Fruit fly (Drosophila melanogaster) whole organism, embryonic: ENCODE results near the gene Grip91.

ENCODE experiments used
- Antp ChIP-seq: fragments of 200-800 bp; sonication (Bioruptor generic); optimal IDR thresholded peaks from 3 replicates; lab custom pipeline; 2016; ENCODE audit warnings: missing biosample characterization, missing genetic modification characterization
- Atf6 ChIP-seq: fragments of 200-800 bp; sonication (Bioruptor generic); IDR thresholded peaks from 2 replicates; pipeline ENCODE4 v1.3.6; 2022; ENCODE audit warnings: missing biosample characterization, missing genetic modification characterization
- C15 ChIP-seq: fragments of 200-800 bp; sonication (Bioruptor generic); IDR thresholded peaks from 3 replicates; pipeline ENCODE4 v1.3.6; 2022; ENCODE audit warnings: missing biosample characterization, missing genetic modification characterization
- CG10274 ChIP-seq: fragments of 200-800 bp; sonication (Bioruptor generic); optimal IDR thresholded peaks from 3 replicates; lab custom pipeline; 2017; ENCODE audit warnings: missing biosample characterization, mild to moderate bottlenecking, missing genetic modification characterization
- CG12236 ChIP-seq: fragments of 200-800 bp; sonication (Bioruptor generic); optimal IDR thresholded peaks from 2 replicates; lab custom pipeline; 2016; ENCODE audit warnings: missing biosample characterization, missing genetic modification characterization
- CG17361 ChIP-seq: fragments of 200-800 bp; sonication (Bioruptor generic); IDR thresholded peaks from 3 replicates; pipeline ENCODE4 v1.3.6; 2022; ENCODE audit warnings: missing biosample characterization, missing genetic modification characterization
- CG18476 ChIP-seq: fragments of 200-800 bp; sonication (Bioruptor generic); optimal IDR thresholded peaks from 2 replicates; lab custom pipeline; 2016; ENCODE audit warnings: missing biosample characterization, mild to moderate bottlenecking, missing genetic modification characterization
- CG18619 ChIP-seq: fragments of 200-800 bp; sonication (Bioruptor generic); optimal IDR thresholded peaks from 3 replicates; lab custom pipeline; 2017; ENCODE audit warnings: missing biosample characterization, mild to moderate bottlenecking, missing genetic modification characterization
- CG2712 ChIP-seq: fragments of 200-800 bp; optimal IDR thresholded peaks from 3 replicates; lab custom pipeline; 2019; ENCODE audit warnings: missing biosample characterization, mild to moderate bottlenecking, missing genetic modification characterization, moderate library complexity
- CG30403 ChIP-seq: fragments of 200-800 bp; sonication (Bioruptor generic); optimal IDR thresholded peaks from 3 replicates; lab custom pipeline; 2016; ENCODE audit warnings: missing biosample characterization, missing genetic modification characterization
- CG31441 ChIP-seq: fragments of 200-800 bp; sonication (Bioruptor generic); IDR thresholded peaks from 2 replicates; pipeline ENCODE4 v1.3.6; 2022; ENCODE audit warnings: missing biosample characterization, missing genetic modification characterization
- CG3163 ChIP-seq: fragments of 200-800 bp; sonication (Bioruptor generic); optimal IDR thresholded peaks from 3 replicates; lab custom pipeline; 2016; ENCODE audit warnings: missing biosample characterization, missing genetic modification characterization
- CG33213 ChIP-seq: fragments of 200-800 bp; sonication (Bioruptor generic); optimal IDR thresholded peaks from 3 replicates; lab custom pipeline; 2016; ENCODE audit warnings: missing biosample characterization, missing genetic modification characterization
- CG3838 ChIP-seq: fragments of 200-800 bp; sonication (Bioruptor generic); optimal IDR thresholded peaks from 3 replicates; lab custom pipeline; 2016; ENCODE audit warnings: missing biosample characterization, missing genetic modification characterization
- CG3847 ChIP-seq: fragments of 200-800 bp; sonication (Bioruptor generic); IDR thresholded peaks from 2 replicates; pipeline ENCODE4 v1.3.6; 2022; ENCODE audit warnings: missing biosample characterization, missing genetic modification characterization
- CG5953 ChIP-seq: fragments of 200-800 bp; sonication (Bioruptor generic); IDR thresholded peaks from 2 replicates; pipeline ENCODE4 v1.3.6; 2022; ENCODE audit warnings: missing biosample characterization, missing genetic modification characterization
- CG6175 ChIP-seq: fragments of 200-800 bp; sonication (Bioruptor generic); IDR thresholded peaks from 3 replicates; pipeline ENCODE4 v1.3.6; 2022; ENCODE audit warnings: missing biosample characterization, missing genetic modification characterization
- CG9727 ChIP-seq: fragments of 200-800 bp; sonication (Bioruptor generic); optimal IDR thresholded peaks from 3 replicates; lab custom pipeline; 2017; ENCODE audit warnings: missing biosample characterization, mild to moderate bottlenecking, missing genetic modification characterization
- Dek ChIP-seq: fragments of 200-800 bp; sonication (Bioruptor generic); optimal IDR thresholded peaks from 3 replicates; lab custom pipeline; 2019; ENCODE audit warnings: missing biosample characterization, mild to moderate bottlenecking, missing genetic modification characterization, moderate library complexity
- Fer2 ChIP-seq: fragments of 200-800 bp; sonication (Bioruptor generic); optimal IDR thresholded peaks from 2 replicates; lab custom pipeline; 2018; ENCODE audit warnings: missing biosample characterization, mild to moderate bottlenecking, missing genetic modification characterization, moderate library complexity
- Hr39 ChIP-seq: fragments of >200 bp; optimal IDR thresholded peaks from 2 replicates; lab custom pipeline; 2017
- NK7.1 ChIP-seq: fragments of 200-800 bp; sonication (Bioruptor generic); optimal IDR thresholded peaks from 3 replicates; lab custom pipeline; 2016; ENCODE audit warnings: missing biosample characterization, missing genetic modification characterization
- Nf-YA ChIP-seq: fragments of 200-800 bp; sonication (Bioruptor generic); IDR thresholded peaks from 2 replicates; pipeline ENCODE4 v1.3.6; 2022; ENCODE audit warnings: missing biosample characterization, missing genetic modification characterization
- Nf-YC ChIP-seq: fragments of 200-800 bp; optimal IDR thresholded peaks from 3 replicates; lab custom pipeline; 2019; ENCODE audit warnings: missing biosample characterization, mild to moderate bottlenecking, missing genetic modification characterization, moderate library complexity
- NfI ChIP-seq: fragments of 200-800 bp; sonication (Bioruptor generic); optimal IDR thresholded peaks from 3 replicates; lab custom pipeline; 2018; ENCODE audit warnings: missing biosample characterization, mild to moderate bottlenecking, missing genetic modification characterization, moderate library complexity
- Oaz ChIP-seq: fragments of 200-800 bp; sonication (Bioruptor generic); IDR thresholded peaks from 2 replicates; pipeline ENCODE4 v1.3.6; 2022; ENCODE audit warnings: missing biosample characterization, missing genetic modification characterization
- PHDP ChIP-seq: fragments of 200-800 bp; sonication (Bioruptor generic); optimal IDR thresholded peaks from 3 replicates; lab custom pipeline; 2018; ENCODE audit warnings: missing biosample characterization, mild to moderate bottlenecking, missing genetic modification characterization, moderate library complexity
- Side ChIP-seq: fragments of 200-800 bp; sonication (Bioruptor generic); optimal IDR thresholded peaks from 2 replicates; lab custom pipeline; 2016; ENCODE audit warnings: missing biosample characterization, missing genetic modification characterization
- Ssrp ChIP-seq: fragments of 200-800 bp; sonication (Bioruptor generic); optimal IDR thresholded peaks from 2 replicates; lab custom pipeline; 2018; ENCODE audit warnings: missing biosample characterization, mild to moderate bottlenecking, missing genetic modification characterization, moderate library complexity
- Taf1 ChIP-seq: fragments of 200-800 bp; sonication (Bioruptor generic); IDR thresholded peaks from 2 replicates; pipeline ENCODE4 v1.3.6; 2022; ENCODE audit warnings: missing biosample characterization, missing genetic modification characterization
- ase ChIP-seq: fragments of 200-800 bp; sonication (Bioruptor generic); IDR thresholded peaks from 3 replicates; pipeline ENCODE4 v1.3.6; 2022; ENCODE audit warnings: missing biosample characterization, missing genetic modification characterization
- br ChIP-seq: fragments of >200 bp; optimal IDR thresholded peaks from 2 replicates; lab custom pipeline; 2017
- crc ChIP-seq: fragments of 200-800 bp; sonication (Bioruptor generic); optimal IDR thresholded peaks from 2 replicates; lab custom pipeline; 2016; ENCODE audit warnings: missing biosample characterization, missing genetic modification characterization
- da ChIP-seq: fragments of 200-800 bp; sonication (Bioruptor generic); optimal IDR thresholded peaks from 2 replicates; lab custom pipeline; 2016; ENCODE audit warnings: missing biosample characterization, missing genetic modification characterization
- dimm ChIP-seq: fragments of 200-800 bp; sonication (Bioruptor generic); IDR thresholded peaks from 2 replicates; pipeline ENCODE4 v1.3.6; 2022; ENCODE audit warnings: missing biosample characterization, missing genetic modification characterization
- fd102C ChIP-seq: fragments of 200-800 bp; sonication (Bioruptor generic); optimal IDR thresholded peaks from 2 replicates; lab custom pipeline; 2018; ENCODE audit warnings: missing biosample characterization, mild to moderate bottlenecking, missing genetic modification characterization, moderate library complexity
- fd64A ChIP-seq: fragments of 200-800 bp; sonication (Bioruptor generic); optimal IDR thresholded peaks from 3 replicates; lab custom pipeline; 2018; ENCODE audit warnings: missing biosample characterization, mild to moderate bottlenecking, missing genetic modification characterization
- her ChIP-seq: fragments of 200-800 bp; sonication (Bioruptor generic); optimal IDR thresholded peaks from 2 replicates; lab custom pipeline; 2016; ENCODE audit warnings: missing biosample characterization, missing genetic modification characterization
- ind ChIP-seq: fragments of 200-800 bp; sonication (Bioruptor generic); optimal IDR thresholded peaks from 3 replicates; lab custom pipeline; 2016; ENCODE audit warnings: missing biosample characterization, missing genetic modification characterization
- luna ChIP-seq: fragments of 200-800 bp; sonication (Bioruptor generic); optimal IDR thresholded peaks from 2 replicates; lab custom pipeline; 2016; ENCODE audit warnings: missing biosample characterization, missing genetic modification characterization
- maf-S ChIP-seq: fragments of 200-800 bp; sonication (Bioruptor generic); optimal IDR thresholded peaks from 2 replicates; lab custom pipeline; 2016; ENCODE audit warnings: missing biosample characterization, missing genetic modification characterization
- mirr ChIP-seq: fragments of 200-800 bp; sonication (Bioruptor generic); optimal IDR thresholded peaks from 3 replicates; lab custom pipeline; 2018; ENCODE audit warnings: missing biosample characterization, mild to moderate bottlenecking, missing genetic modification characterization
- p53 ChIP-seq: fragments of 200-800 bp; sonication (Bioruptor generic); optimal IDR thresholded peaks from 2 replicates; lab custom pipeline; 2016; ENCODE audit warnings: missing biosample characterization, missing genetic modification characterization
- pita ChIP-seq: fragments of 200-800 bp; sonication (Bioruptor generic); optimal IDR thresholded peaks from 2 replicates; lab custom pipeline; 2017; ENCODE audit warnings: missing biosample characterization, mild to moderate bottlenecking, missing genetic modification characterization
- run ChIP-seq: fragments of 200-800 bp; sonication (Bioruptor generic); optimal IDR thresholded peaks from 3 replicates; lab custom pipeline; 2018; ENCODE audit warnings: missing biosample characterization, mild to moderate bottlenecking, missing genetic modification characterization
- salm ChIP-seq: fragments of 200-800 bp; sonication (Bioruptor generic); optimal IDR thresholded peaks from 2 replicates; lab custom pipeline; 2018; ENCODE audit warnings: missing biosample characterization, mild to moderate bottlenecking, missing genetic modification characterization
- scrt ChIP-seq: fragments of 200-800 bp; sonication (Bioruptor generic); optimal IDR thresholded peaks from 2 replicates; lab custom pipeline; 2018; ENCODE audit warnings: missing biosample characterization, mild to moderate bottlenecking, missing genetic modification characterization, moderate library complexity
- sens-2 ChIP-seq: fragments of 200-800 bp; sonication (Bioruptor generic); IDR thresholded peaks from 2 replicates; pipeline ENCODE4 v1.3.6; 2022; ENCODE audit warnings: missing biosample characterization, missing genetic modification characterization
- sisA ChIP-seq: fragments of 200-800 bp; sonication (Bioruptor generic); IDR thresholded peaks from 2 replicates; pipeline ENCODE4 v1.3.6; 2022; ENCODE audit warnings: missing biosample characterization, missing genetic modification characterization
- so ChIP-seq: fragments of 200-800 bp; sonication (Bioruptor generic); IDR thresholded peaks from 3 replicates; pipeline ENCODE4 v1.3.6; 2022; ENCODE audit warnings: missing biosample characterization, missing genetic modification characterization
- wor ChIP-seq: fragments of 200-800 bp; sonication (Bioruptor generic); IDR thresholded peaks from 2 replicates; pipeline ENCODE4 v1.3.6; 2022; ENCODE audit warnings: missing biosample characterization, missing genetic modification characterization
- yki ChIP-seq: fragments of >200 bp; optimal IDR thresholded peaks from 3 replicates; lab custom pipeline; 2018
- z ChIP-seq: fragments of 200-800 bp; sonication (Bioruptor generic); IDR thresholded peaks from 3 replicates; pipeline ENCODE4 v1.3.6; 2022; ENCODE audit warnings: missing biosample characterization, missing genetic modification characterization

Gene Grip91

DNA sequence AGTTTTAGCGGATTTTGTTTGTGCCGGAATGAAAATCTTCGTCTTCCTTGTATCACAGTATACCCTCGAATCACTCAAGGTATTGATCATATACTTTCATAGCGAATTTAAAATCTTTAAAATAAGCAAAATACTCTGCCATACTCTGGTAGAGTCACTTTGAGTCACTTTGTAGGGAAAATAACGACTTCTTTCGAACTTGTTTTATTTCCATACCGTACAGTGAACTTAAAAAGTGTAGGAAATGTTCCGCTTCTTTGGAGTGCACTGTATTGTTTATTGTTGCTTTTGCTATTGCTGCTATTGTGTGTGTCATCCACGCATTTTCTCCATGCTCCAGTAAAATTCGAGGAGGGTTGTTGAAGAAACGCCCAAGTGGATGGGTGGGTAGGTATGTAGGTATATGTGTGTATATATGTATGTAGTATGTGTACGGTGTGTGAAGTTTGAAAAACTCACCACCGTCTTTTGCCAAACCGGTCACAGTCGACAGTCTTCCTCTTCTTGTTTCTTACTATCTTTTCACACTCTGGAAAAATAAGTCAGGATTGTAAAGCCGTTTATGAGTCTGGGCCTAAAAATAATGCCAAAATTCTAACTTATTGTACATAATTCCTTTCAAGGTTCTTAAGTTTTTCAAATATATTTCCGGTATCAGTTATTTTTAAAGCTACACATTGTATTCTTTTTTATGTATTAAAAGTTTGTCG lies 44.6 kb upstream of the Grip91 start (continued):
- no peak for TF ChIP-seq NfI (GFP tag; lab: Kevin White, UChicago)
- peak; percentile 43 for TF ChIP-seq CG30403 (GFP tag; lab: Kevin White, UChicago)
- TF ChIP-seq Nf-YA (GFP tag; lab: Robert Waterston, UW) = no peak
- no peak for TF ChIP-seq pita (GFP tag; lab: Kevin White, UChicago)
- no peak for TF ChIP-seq Fer2 (tag; lab: Kevin White, UChicago)
- TF ChIP-seq CG17361 = peak; percentile 47; the same call in 1 of the 3 replicates
- TF ChIP-seq CG3838 (GFP tag; lab: Kevin White, UChicago) = no peak
- no peak for TF ChIP-seq wor (GFP tag; lab: Robert Waterston, UW)
- TF ChIP-seq dimm (GFP tag; lab: Robert Waterston, UW) = no peak
- no peak for TF ChIP-seq CG9727 (GFP tag; lab: Kevin White, UChicago)
- TF ChIP-seq CG2712 (tag; lab: Kevin White, UChicago) = peak; percentile 48
- TF ChIP-seq NK7.1 (GFP tag; lab: Kevin White, UChicago) = peak; percentile 9
- no peak for TF ChIP-seq C15 (GFP tag; lab: Robert Waterston, UW)
- peak; percentile 42 for TF ChIP-seq Side
- TF ChIP-seq CG3847 (GFP tag; lab: Robert Waterston, UW) = no peak
- TF ChIP-seq so (GFP tag; lab: Robert Waterston, UW) = no peak
- no peak for TF ChIP-seq yki (lab: Kevin White, UChicago)
- TF ChIP-seq Taf1 (GFP tag; lab: Robert Waterston, UW) = no peak
- TF ChIP-seq CG10274 (GFP tag; lab: Kevin White, UChicago) = no peak
- TF ChIP-seq fd102C (GFP tag; lab: Kevin White, UChicago) = no peak
- no peak for TF ChIP-seq sens-2 (GFP tag; lab: Robert Waterston, UW)
- TF ChIP-seq CG6175 (GFP tag; lab: Robert Waterston, UW) = no peak
- TF ChIP-seq CG33213 (GFP tag; lab: Kevin White, UChicago) = no peak
- no peak for TF ChIP-seq p53 (GFP tag; lab: Kevin White, UChicago)
- peak; percentile 35 for TF ChIP-seq ind
- peak; percentile 23 for TF ChIP-seq PHDP (tag; lab: Kevin White, UChicago)
- no peak for TF ChIP-seq da (GFP tag; lab: Kevin White, UChicago)
- TF ChIP-seq Antp = peak; percentile 30
- no peak for TF ChIP-seq mirr
- no peak for TF ChIP-seq z (GFP tag; lab: Robert Waterston, UW)
- TF ChIP-seq CG12236 (GFP tag; lab: Kevin White, UChicago) = no peak
- peak; percentile 28 for TF ChIP-seq Nf-YC
- no peak for TF ChIP-seq run
- no peak for TF ChIP-seq fd64A (GFP tag; lab: Kevin White, UChicago)
- no peak for TF ChIP-seq luna
- peak; percentile 24; the same call in 1 of the 2 replicates for TF ChIP-seq sisA (GFP tag; lab: Robert Waterston, UW)
- TF ChIP-seq ase (GFP tag; lab: Robert Waterston, UW) = no peak
- TF ChIP-seq CG18619 (GFP tag; lab: Kevin White, UChicago) = no peak
- TF ChIP-seq CG3163 (GFP tag; lab: Kevin White, UChicago) = no peak
- TF ChIP-seq salm (tag; lab: Kevin White, UChicago) = no peak
- TF ChIP-seq Oaz (GFP tag; lab: Robert Waterston, UW) = no peak
- TF ChIP-seq crc (GFP tag; lab: Kevin White, UChicago) = peak; percentile 2
- no peak for TF ChIP-seq Atf6
- no peak for TF ChIP-seq CG18476
- TF ChIP-seq scrt = peak; percentile 43
- no peak for TF ChIP-seq Dek (tag; lab: Kevin White, UChicago)
- TF ChIP-seq CG31441 (GFP tag; lab: Robert Waterston, UW) = peak; percentile 38; the same call in 1 of the 2 replicates
- TF ChIP-seq Hr39 = no peak
- no peak for TF ChIP-seq CG5953 (GFP tag; lab: Robert Waterston, UW)
- TF ChIP-seq maf-S (GFP tag; lab: Kevin White, UChicago) = no peak
- TF ChIP-seq br (lab: Kevin White, UChicago) = no peak
- TF ChIP-seq Ssrp (tag; lab: Kevin White, UChicago) = peak; percentile 28
- TF ChIP-seq her (GFP tag; lab: Kevin White, UChicago) = no peak
